Worm (Caenorhabditis elegans) whole organism, young adult: Measurements from ENCODE around the gene Y57G11C.14.

Experiments used
- akir-1 ChIP-seq: fragments of 200-800 bp; sonication (Bioruptor generic); optimal IDR thresholded peaks from 2 replicates; lab custom pipeline; 2018; ENCODE audit warnings: mild to moderate bottlenecking, missing genetic modification characterization, moderate library complexity, missing compliant biosample characterization
- ekl-4 ChIP-seq: fragments of 200-800 bp; sonication (Bioruptor generic); IDR thresholded peaks from 2 replicates; pipeline ENCODE4 v1.3.6; 2022; ENCODE audit warnings: missing genetic modification reagents, missing genetic modification characterization, missing compliant biosample characterization
- lin-40 ChIP-seq: sonication (generic microtip); optimal IDR thresholded peaks from 2 replicates; lab custom pipeline; 2016; ENCODE audit warnings: missing genetic modification characterization, mild to moderate bottlenecking, missing compliant biosample characterization, missing genotype, missing genetic modification reagents
- mxl-1 ChIP-seq: sonication (generic microtip); optimal IDR thresholded peaks from 2 replicates; lab custom pipeline; 2016; ENCODE audit warnings: missing genetic modification characterization, missing compliant biosample characterization
- sdz-38 ChIP-seq: sonication (generic microtip); optimal IDR thresholded peaks from 2 replicates; lab custom pipeline; 2016; ENCODE audit warnings: missing genotype, missing genetic modification characterization, missing compliant biosample characterization

- TF ChIP-seq lin-40 (tag; lab: Kevin White, UChicago) (no peak), akir-1 (GFP tag; lab: Kevin White, UChicago) (no peak), sdz-38 (tag; lab: Kevin White, UChicago) (no peak), ekl-4 (GFP tag; lab: Robert Waterston, UW) (no peak), mxl-1 (no peak)
Observed at ce11 chrIV:14797849-14798248, 1.3 kb upstream of the Y57G11C.14 start, which contains the start of gene arl-8.
